Worm (Caenorhabditis elegans) whole organism, L1 larva: Measurements from ENCODE around the gene C17F4.3.
"Not testable (repeated sequence)": the region's sequence is repeated elsewhere in the genome, so short reads cannot be mapped to it uniquely, and the experiment has no call there.

Source experiments
- C16A3.4 ChIP-seq: fragments of 150-350 bp; optimal IDR thresholded peaks from 2 replicates; lab custom pipeline; 2014; ENCODE audit warnings: missing biosample characterization, missing genetic modification characterization
- C34B4.2 ChIP-seq: sonication (generic microtip); optimal IDR thresholded peaks from 2 replicates; lab custom pipeline; 2017; ENCODE audit warnings: mild to moderate bottlenecking, missing genetic modification characterization, missing compliant biosample characterization
- alr-1 ChIP-seq: fragments of 200-800 bp; sonication (Bioruptor generic); optimal IDR thresholded peaks from 2 replicates; lab custom pipeline; 2018; ENCODE audit warnings: borderline replicate concordance, mild to moderate bottlenecking, missing genetic modification characterization, missing compliant biosample characterization
- ama-1 ChIP-seq: fragments of 150-350 bp; optimal IDR thresholded peaks from 2 replicates; lab custom pipeline; 2014
- dpl-1 ChIP-seq, 3 experiments: fragments of 150-350 bp in 2 of 3; sonication (generic microtip) in 1 of 3; optimal IDR thresholded peaks; 2 replicates each; lab custom pipeline; 2014 to 2017; ENCODE audit warnings: missing biosample characterization in 3 of 3, missing genetic modification characterization in 3 of 3, missing genetic modification reagents in 3 of 3
- dsc-1 ChIP-seq: sonication (generic microtip); optimal IDR thresholded peaks from 2 replicates; lab custom pipeline; 2016; ENCODE audit warnings: mild to moderate bottlenecking, missing genetic modification characterization, missing compliant biosample characterization
- egl-13 ChIP-seq: sonication (generic microtip); optimal IDR thresholded peaks from 2 replicates; lab custom pipeline; 2016; ENCODE audit warnings: missing genotype, missing genetic modification reagents, missing genetic modification characterization, missing compliant biosample characterization
- elt-3 ChIP-seq, 6 experiments: fragments of 150-350 bp in 1 of 6; sonication (generic microtip); optimal IDR thresholded peaks; 2 replicates each; lab custom pipeline; 2017 to 2018; ENCODE audit warnings: missing biosample characterization in 6 of 6, missing genetic modification characterization in 6 of 6, inconsistent platforms in 1 of 6
- ets-5 ChIP-seq: fragments of 200-800 bp; sonication (Bioruptor generic); IDR thresholded peaks from 2 replicates; pipeline ENCODE4 v1.3.6; 2022; ENCODE audit warnings: missing genetic modification characterization, missing compliant biosample characterization
- fkh-10 ChIP-seq: sonication (generic microtip); optimal IDR thresholded peaks from 2 replicates; lab custom pipeline; 2017; ENCODE audit warnings: missing biosample characterization, missing genetic modification reagents, missing genetic modification characterization
- hlh-17 ChIP-seq: fragments of 200-800 bp; sonication (Bioruptor generic); optimal IDR thresholded peaks from 2 replicates; lab custom pipeline; 2018; ENCODE audit warnings: missing genetic modification characterization, mild to moderate bottlenecking, missing compliant biosample characterization, moderate library complexity, borderline replicate concordance
- irx-1 ChIP-seq: sonication (generic microtip); optimal IDR thresholded peaks from 2 replicates; lab custom pipeline; 2016; ENCODE audit warnings: missing genetic modification characterization, missing compliant biosample characterization
- isw-1 ChIP-seq: fragments of 200-800 bp; sonication (Bioruptor generic); IDR thresholded peaks from 2 replicates; pipeline ENCODE4 v1.3.6; 2022; ENCODE audit warnings: missing genetic modification characterization, missing compliant biosample characterization
- lin-39 ChIP-seq: fragments of 150-350 bp; optimal IDR thresholded peaks from 2 replicates; lab custom pipeline; 2014; ENCODE audit warnings: missing biosample characterization, missing genetic modification reagents, missing genetic modification characterization
- lir-3 ChIP-seq: sonication (generic microtip); optimal IDR thresholded peaks from 2 replicates; lab custom pipeline; 2016; ENCODE audit warnings: mild to moderate bottlenecking, missing genetic modification characterization, moderate library complexity, missing compliant biosample characterization; ENCODE audit not compliant: poor library complexity
- mef-2 ChIP-seq: fragments of 150-350 bp; optimal IDR thresholded peaks from 2 replicates; lab custom pipeline; 2014; ENCODE audit warnings: missing biosample characterization, missing genetic modification characterization
- nhr-12 ChIP-seq: sonication (generic microtip); optimal IDR thresholded peaks from 2 replicates; lab custom pipeline; 2017; ENCODE audit warnings: missing biosample characterization, missing genetic modification characterization
- nhr-28 ChIP-seq: fragments of 150-350 bp; optimal IDR thresholded peaks from 2 replicates; lab custom pipeline; 2014; ENCODE audit warnings: missing biosample characterization, missing genetic modification characterization
- nhr-47 ChIP-seq: sonication (generic microtip); optimal IDR thresholded peaks from 2 replicates; lab custom pipeline; 2016; ENCODE audit warnings: mild to moderate bottlenecking, missing genetic modification characterization, moderate library complexity, missing compliant biosample characterization
- nhr-76 ChIP-seq: sonication (generic microtip); optimal IDR thresholded peaks from 2 replicates; lab custom pipeline; 2017; ENCODE audit warnings: missing biosample characterization, missing genetic modification characterization
- rnt-1 ChIP-seq: sonication (generic microtip); optimal IDR thresholded peaks from 2 replicates; lab custom pipeline; 2016; ENCODE audit warnings: mild to moderate bottlenecking, missing genetic modification characterization, moderate library complexity, missing compliant biosample characterization
- snpc-4 ChIP-seq: fragments of 150-350 bp; optimal IDR thresholded peaks from 2 replicates; lab custom pipeline; 2014; ENCODE audit warnings: missing biosample characterization, missing genetic modification characterization
- sox-4 ChIP-seq: sonication (generic microtip); optimal IDR thresholded peaks from 2 replicates; lab custom pipeline; 2016; ENCODE audit warnings: missing genetic modification characterization, missing compliant biosample characterization
- sptf-1 ChIP-seq: fragments of 150-350 bp; optimal IDR thresholded peaks from 2 replicates; lab custom pipeline; 2014; ENCODE audit warnings: missing biosample characterization, missing genetic modification characterization
- swsn-7 ChIP-seq: sonication (generic microtip); optimal IDR thresholded peaks from 2 replicates; lab custom pipeline; 2016; ENCODE audit warnings: missing genetic modification characterization, missing compliant biosample characterization
- tlp-1 ChIP-seq: fragments of 150-350 bp; optimal IDR thresholded peaks from 2 replicates; lab custom pipeline; 2014; ENCODE audit warnings: missing biosample characterization, missing genetic modification characterization
- unc-30 ChIP-seq: sonication (generic microtip); optimal IDR thresholded peaks from 2 replicates; lab custom pipeline; 2017; ENCODE audit warnings: missing biosample characterization, missing genetic modification characterization
- unc-62 ChIP-seq: fragments of 150-350 bp; optimal IDR thresholded peaks from 2 replicates; lab custom pipeline; 2014; ENCODE audit warnings: missing biosample characterization, missing genetic modification reagents, missing genetic modification characterization
- unc-86 ChIP-seq: sonication (generic microtip); optimal IDR thresholded peaks from 2 replicates; lab custom pipeline; 2016; ENCODE audit warnings: missing genetic modification characterization, missing compliant biosample characterization
- zag-1 ChIP-seq: fragments of 150-350 bp; optimal IDR thresholded peaks from 2 replicates; lab custom pipeline; 2014; ENCODE audit warnings: missing biosample characterization, missing genetic modification characterization
- ztf-4 ChIP-seq: fragments of 150-350 bp; optimal IDR thresholded peaks from 2 replicates; lab custom pipeline; 2014; ENCODE audit warnings: missing biosample characterization, missing genetic modification characterization

C17F4.3 gene

ce11 chrII:3278634-3279033, 38.3 kb downstream of the C17F4.3 start, which contains the start of gene wht-4:
Gene wht-4 (plus strand): TSS chrII:3278934.
- TF ChIP-seq lir-3 (tag; lab: Kevin White, UChicago): no peak
- no peak for TF ChIP-seq snpc-4
- TF ChIP-seq isw-1 (GFP tag; lab: Robert Waterston, UW): no peak

ce11 chrII:3282353-3282752, 42.0 kb downstream of the C17F4.3 start, which contains the start of gene nep-13:
Gene nep-13 (plus strand): TSS chrII:3282653.
- TF ChIP-seq fkh-10 (GFP tag; lab: Kevin White, UChicago) (no peak), ztf-4 (tag; lab: Kevin White, UChicago) (no peak), irx-1 (tag; lab: Kevin White, UChicago) (no peak)

DNA sequence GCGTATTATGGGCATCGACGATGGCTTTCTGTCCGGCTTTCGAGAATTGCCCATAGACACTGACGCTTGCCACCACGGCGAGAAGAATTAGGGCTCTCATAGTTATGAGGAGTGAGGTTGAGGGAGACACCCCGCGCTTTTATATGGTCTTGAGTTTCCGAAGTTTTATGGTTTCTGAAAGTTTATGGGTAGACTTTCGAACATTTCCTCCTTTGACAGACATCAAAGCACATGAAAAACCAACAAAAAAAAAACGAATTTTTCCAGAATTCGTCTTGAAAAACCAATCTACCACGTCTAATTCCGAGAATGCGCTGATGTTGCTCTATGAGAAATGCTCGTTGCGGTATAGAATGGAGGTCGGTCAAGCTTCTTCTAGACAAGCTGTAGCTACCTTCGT, 44.3 kb downstream of the C17F4.3 start, which contains the start of gene scl-15:
scl-15 (minus strand) TSS at position 101 of the 400 bp plus-strand sequence.
- TF ChIP-seq egl-13 (tag; lab: Kevin White, UChicago) (no peak), C16A3.4 (tag; lab: Kevin White, UChicago) (no peak), hlh-17 (GFP tag; lab: Kevin White, UChicago) (no peak), swsn-7 (tag; lab: Kevin White, UChicago) (no peak), sptf-1 (tag; lab: Kevin White, UChicago) (no peak), dpl-1 (GFP tag; optimal IDR thresholded peaks at IDR 0.05; lab: Kevin White, UChicago) (no peak), nhr-28 (tag; lab: Kevin White, UChicago) (no peak), dsc-1 (tag; lab: Kevin White, UChicago) (no peak), unc-86 (tag; lab: Kevin White, UChicago) (no peak), zag-1 (tag; lab: Kevin White, UChicago) (no peak), unc-30 (tag; lab: Kevin White, UChicago) (no peak)

DNA sequence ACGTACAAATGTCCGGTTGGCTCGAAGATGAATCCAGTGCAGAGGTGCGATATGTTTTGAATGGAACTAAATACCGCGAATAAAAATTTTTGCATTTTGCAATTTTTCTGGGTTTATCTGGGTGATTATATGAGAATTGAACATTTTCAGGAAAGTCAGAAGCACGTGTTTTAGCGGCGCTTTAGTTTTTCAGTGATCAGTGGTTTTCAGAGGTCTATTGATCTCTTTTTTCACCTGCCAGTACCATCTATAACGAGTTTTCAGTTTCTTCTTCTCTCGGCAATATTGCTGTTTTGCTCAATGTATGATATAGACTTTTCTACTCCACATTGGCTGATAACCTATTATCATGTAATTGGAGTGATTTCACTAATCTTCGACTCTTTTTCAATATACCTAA, 46.8 kb downstream of the C17F4.3 start, which contains the start of gene sri-63:
sri-63 (plus strand) TSS at position 301 of the 400 bp plus-strand sequence.
- TF ChIP-seq rnt-1 (tag; lab: Kevin White, UChicago) (no peak), tlp-1 (tag; lab: Kevin White, UChicago) (no peak), unc-86 (tag; lab: Kevin White, UChicago) (no peak), mef-2 (tag; lab: Kevin White, UChicago) (no peak), elt-3 (tag; optimal IDR thresholded peaks at IDR 0.05; lab: Kevin White, UChicago) (no peak), alr-1 (tag; lab: Kevin White, UChicago) (no peak), lin-39 (tag; lab: Kevin White, UChicago) (no peak), ama-1 (lab: Kevin White, UChicago) (no peak), fkh-10 (GFP tag; lab: Kevin White, UChicago) (no peak), nhr-12 (tag; lab: Kevin White, UChicago) (no peak), C34B4.2 (tag; lab: Kevin White, UChicago) (no peak), sox-4 (tag; lab: Kevin White, UChicago) (no peak), unc-62 (no peak), ets-5 (no peak)

ce11 chrII:3290544-3290943, 50.2 kb downstream of the C17F4.3 start, which contains the start of gene F39E9.14:
Gene F39E9.14 (minus strand): TSS chrII:3290644.
- not testable (repeated sequence) for TF ChIP-seq nhr-47 (tag; lab: Kevin White, UChicago); nhr-76; irx-1 (tag; lab: Kevin White, UChicago)
